Fruit fly (Drosophila melanogaster) whole organism, wandering third instar larva: ENCODE results near the gene CG45049.

Experiments used
- CG32264 ChIP-seq: fragments of 200-800 bp; sonication (Bioruptor generic); optimal IDR thresholded peaks from 2 replicates; lab custom pipeline; 2016; ENCODE audit warnings: missing biosample characterization, missing genetic modification characterization
- Myc ChIP-seq: fragments of >200 bp; optimal IDR thresholded peaks from 2 replicates; lab custom pipeline; 2017
- Sp1 ChIP-seq: fragments of 200-800 bp; sonication (Bioruptor generic); optimal IDR thresholded peaks from 3 replicates; lab custom pipeline; 2019; ENCODE audit warnings: missing biosample characterization, mild to moderate bottlenecking, missing genetic modification characterization, moderate library complexity
- br ChIP-seq: fragments of 200-800 bp; sonication (Bioruptor generic); optimal IDR thresholded peaks from 2 replicates; lab custom pipeline; 2016; ENCODE audit warnings: missing biosample characterization, missing genetic modification characterization
- dmrt93B ChIP-seq: fragments of 200-800 bp; sonication (Bioruptor generic); optimal IDR thresholded peaks from 2 replicates; lab custom pipeline; 2018; ENCODE audit warnings: missing biosample characterization, mild to moderate bottlenecking, missing genetic modification characterization
- fru ChIP-seq: fragments of 200-800 bp; sonication (Bioruptor generic); optimal IDR thresholded peaks from 3 replicates; lab custom pipeline; 2016; ENCODE audit warnings: missing biosample characterization, mild to moderate bottlenecking, missing genetic modification characterization
- lola ChIP-seq: fragments of >200 bp; optimal IDR thresholded peaks from 2 replicates; lab custom pipeline; 2017; ENCODE audit warnings: missing biosample characterization, missing genetic modification characterization
- pan ChIP-seq: fragments of >200 bp; optimal IDR thresholded peaks from 2 replicates; lab custom pipeline; 2017
- sv ChIP-seq: fragments of 200-800 bp; sonication (Bioruptor generic); optimal IDR thresholded peaks from 3 replicates; lab custom pipeline; 2016; ENCODE audit warnings: missing biosample characterization, missing genetic modification characterization

DNA sequence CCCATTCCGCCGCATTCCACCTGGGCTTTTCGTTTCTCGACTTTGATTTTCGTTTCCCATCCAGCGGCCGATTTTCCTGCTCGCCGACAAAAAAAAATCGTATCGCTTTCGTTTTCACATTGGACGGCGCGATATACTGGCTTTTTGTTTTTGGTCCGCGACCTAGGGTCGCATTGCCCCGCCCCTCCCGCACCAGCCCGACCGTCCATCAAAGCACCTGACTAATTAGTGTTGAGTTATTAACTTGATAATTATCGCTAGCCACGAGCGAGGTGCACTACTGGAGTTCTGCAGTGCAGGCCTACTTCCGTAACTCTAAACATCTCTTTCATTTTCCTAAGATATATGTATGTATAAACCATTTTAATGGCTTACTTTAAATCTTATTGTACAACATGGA, 24.9 kb downstream of the CG45049 start:
- TF ChIP-seq dmrt93B (GFP tag; lab: Kevin White, UChicago) (no peak), CG32264 (GFP tag; lab: Kevin White, UChicago) (no peak), Myc (lab: Kevin White, UChicago) (no peak), Sp1 (GFP tag; lab: Kevin White, UChicago) (no peak), lola (GFP tag; lab: Kevin White, UChicago) (no peak), br (no peak), fru (GFP tag; lab: Kevin White, UChicago) (no peak), pan (lab: Kevin White, UChicago) (no peak), sv (no peak)
